Fruit fly (Drosophila melanogaster) whole organism, embryonic: Measurements from ENCODE around the gene CG4020.

Experiments used
- CG1024 ChIP-seq: fragments of 200-800 bp; sonication (Bioruptor generic); IDR thresholded peaks from 2 replicates; pipeline ENCODE4 v1.3.6; 2022; ENCODE audit warnings: missing biosample characterization, missing genetic modification characterization
- CG10267 ChIP-seq: fragments of 200-800 bp; sonication (Bioruptor generic); optimal IDR thresholded peaks from 2 replicates; lab custom pipeline; 2018; ENCODE audit warnings: missing biosample characterization, mild to moderate bottlenecking, missing genetic modification characterization, moderate library complexity
- CG10462 ChIP-seq: fragments of 200-800 bp; sonication (Bioruptor generic); optimal IDR thresholded peaks from 2 replicates; lab custom pipeline; 2016; ENCODE audit warnings: missing biosample characterization, missing genetic modification characterization
- CG12299 ChIP-seq: fragments of 200-800 bp; sonication (Bioruptor generic); optimal IDR thresholded peaks from 2 replicates; lab custom pipeline; 2018; ENCODE audit warnings: missing biosample characterization, mild to moderate bottlenecking, missing genetic modification characterization
- CG14965 ChIP-seq: fragments of 200-800 bp; sonication (Bioruptor generic); optimal IDR thresholded peaks from 2 replicates; lab custom pipeline; 2016; ENCODE audit warnings: missing biosample characterization, missing genetic modification characterization, borderline replicate concordance
- CG16815 ChIP-seq: fragments of 200-800 bp; sonication (Bioruptor generic); optimal IDR thresholded peaks from 3 replicates; lab custom pipeline; 2017; ENCODE audit warnings: missing biosample characterization, mild to moderate bottlenecking, missing genetic modification characterization
- CG18011 ChIP-seq: fragments of 200-800 bp; sonication (Bioruptor generic); optimal IDR thresholded peaks from 2 replicates; lab custom pipeline; 2017; ENCODE audit warnings: missing biosample characterization, missing genetic modification characterization, mild to moderate bottlenecking, moderate library complexity, missing genotype
- CG2202 ChIP-seq: fragments of 200-800 bp; sonication (Bioruptor generic); optimal IDR thresholded peaks from 2 replicates; lab custom pipeline; 2018; ENCODE audit warnings: missing biosample characterization, mild to moderate bottlenecking, missing genetic modification characterization
- CG34422 ChIP-seq: fragments of 200-800 bp; sonication (Bioruptor generic); IDR thresholded peaks from 3 replicates; pipeline ENCODE4 v1.3.6; 2022; ENCODE audit warnings: missing biosample characterization, missing genetic modification characterization
- CG3995 ChIP-seq: fragments of 200-800 bp; sonication (Bioruptor generic); optimal IDR thresholded peaks from 3 replicates; lab custom pipeline; 2016; ENCODE audit warnings: missing biosample characterization, missing genetic modification characterization
- CG4707 ChIP-seq: fragments of 200-800 bp; sonication (Bioruptor generic); optimal IDR thresholded peaks from 2 replicates; lab custom pipeline; 2018; ENCODE audit warnings: missing biosample characterization, mild to moderate bottlenecking, missing genetic modification characterization, moderate library complexity
- CG7839 ChIP-seq: fragments of 200-800 bp; sonication (Bioruptor generic); optimal IDR thresholded peaks from 3 replicates; lab custom pipeline; 2018; ENCODE audit warnings: missing biosample characterization, mild to moderate bottlenecking, missing genetic modification characterization, moderate library complexity
- CG7987 ChIP-seq: fragments of 200-800 bp; sonication (Bioruptor generic); optimal IDR thresholded peaks from 2 replicates; lab custom pipeline; 2018; ENCODE audit warnings: missing biosample characterization, mild to moderate bottlenecking, missing genetic modification characterization, moderate library complexity
- CkIIα-i1 ChIP-seq: fragments of 200-800 bp; sonication (Bioruptor generic); IDR thresholded peaks from 2 replicates; pipeline ENCODE4 v1.3.6; 2022; ENCODE audit warnings: missing biosample characterization, missing genetic modification characterization
- D ChIP-seq, 2 experiments: fragments of 200-800 bp in 1 of 2; fragments of >200 bp in 1 of 2; sonication (Bioruptor generic) in 1 of 2; optimal IDR thresholded peaks; 2 replicates in 1 of 2; 3 replicates in 1 of 2; lab custom pipeline; 2017; ENCODE audit warnings: mild to moderate bottlenecking in 1 of 2, missing biosample characterization in 1 of 2, missing genetic modification characterization in 1 of 2, missing genetic modification reagents in 1 of 2
- Deaf1 ChIP-seq: fragments of 200-800 bp; optimal IDR thresholded peaks from 3 replicates; lab custom pipeline; 2019; ENCODE audit warnings: missing biosample characterization, mild to moderate bottlenecking, missing genetic modification characterization, moderate library complexity
- Dek ChIP-seq: fragments of 200-800 bp; sonication (Bioruptor generic); optimal IDR thresholded peaks from 3 replicates; lab custom pipeline; 2019; ENCODE audit warnings: missing biosample characterization, mild to moderate bottlenecking, missing genetic modification characterization, moderate library complexity
- Dp ChIP-seq: fragments of 200-800 bp; sonication (Bioruptor generic); optimal IDR thresholded peaks from 2 replicates; lab custom pipeline; 2018; ENCODE audit warnings: missing biosample characterization, mild to moderate bottlenecking, missing genetic modification characterization, moderate library complexity
- Dref ChIP-seq: fragments of 200-800 bp; sonication (Bioruptor generic); IDR thresholded peaks from 2 replicates; pipeline ENCODE4 v1.3.6; 2022; ENCODE audit warnings: missing biosample characterization, missing genetic modification characterization
- HHEX ChIP-seq: fragments of 200-800 bp; sonication (Bioruptor generic); optimal IDR thresholded peaks from 3 replicates; lab custom pipeline; 2017; ENCODE audit warnings: missing biosample characterization, mild to moderate bottlenecking, missing genetic modification characterization, missing genetic modification reagents
- Hr3 ChIP-seq: fragments of 200-800 bp; sonication (Bioruptor generic); optimal IDR thresholded peaks from 3 replicates; lab custom pipeline; 2016; ENCODE audit warnings: missing biosample characterization, missing genetic modification characterization
- Hr39 ChIP-seq: fragments of >200 bp; optimal IDR thresholded peaks from 2 replicates; lab custom pipeline; 2017
- MTF-1 ChIP-seq: fragments of 200-800 bp; sonication (Bioruptor generic); optimal IDR thresholded peaks from 2 replicates; lab custom pipeline; 2018; ENCODE audit warnings: missing biosample characterization, mild to moderate bottlenecking, missing genetic modification characterization, borderline replicate concordance
- Pdp1 ChIP-seq, 2 experiments: fragments of 200-800 bp; sonication (Bioruptor generic); optimal IDR thresholded peaks; 3 replicates each; lab custom pipeline; 2016; ENCODE audit warnings: missing biosample characterization in 2 of 2, missing genetic modification characterization in 2 of 2, mild to moderate bottlenecking in 1 of 2, moderate library complexity in 1 of 2
- Sry-β ChIP-seq: fragments of 200-800 bp; sonication (Bioruptor generic); optimal IDR thresholded peaks from 2 replicates; lab custom pipeline; 2018; ENCODE audit warnings: missing biosample characterization, mild to moderate bottlenecking, missing genetic modification characterization, moderate library complexity
- az2 ChIP-seq: fragments of 200-800 bp; sonication (Bioruptor generic); optimal IDR thresholded peaks from 3 replicates; lab custom pipeline; 2016; ENCODE audit warnings: missing biosample characterization, missing genetic modification characterization
- bigmax ChIP-seq: fragments of 200-800 bp; sonication (Bioruptor generic); optimal IDR thresholded peaks from 2 replicates; lab custom pipeline; 2018; ENCODE audit warnings: missing biosample characterization, mild to moderate bottlenecking, missing genetic modification characterization
- bsh ChIP-seq, 2 experiments: fragments of 200-800 bp; sonication (Bioruptor generic); optimal IDR thresholded peaks; 2 replicates each; lab custom pipeline; 2017 to 2018; ENCODE audit warnings: mild to moderate bottlenecking in 2 of 2, missing biosample characterization in 2 of 2, missing genetic modification characterization in 2 of 2, moderate library complexity in 1 of 2
- croc ChIP-seq: fragments of 200-800 bp; sonication (Bioruptor generic); conservative IDR thresholded peaks from 3 replicates; pipeline ENCODE4 v1.3.6; 2022; ENCODE audit warnings: missing biosample characterization, missing genetic modification characterization
- dmrt99B ChIP-seq: fragments of 200-800 bp; sonication (Bioruptor generic); optimal IDR thresholded peaks from 2 replicates; lab custom pipeline; 2018; ENCODE audit warnings: missing biosample characterization, mild to moderate bottlenecking, missing genetic modification characterization, moderate library complexity
- ems ChIP-seq: fragments of 200-800 bp; sonication (Bioruptor generic); optimal IDR thresholded peaks from 3 replicates; lab custom pipeline; 2016; ENCODE audit warnings: missing biosample characterization, missing genetic modification characterization
- fd102C ChIP-seq: fragments of 200-800 bp; sonication (Bioruptor generic); optimal IDR thresholded peaks from 2 replicates; lab custom pipeline; 2018; ENCODE audit warnings: missing biosample characterization, mild to moderate bottlenecking, missing genetic modification characterization, moderate library complexity
- fru ChIP-seq: fragments of >200 bp; optimal IDR thresholded peaks from 2 replicates; lab custom pipeline; 2017
- hb ChIP-seq: fragments of 200-800 bp; sonication (Bioruptor generic); IDR thresholded peaks from 3 replicates; pipeline ENCODE4 v1.3.6; 2022; ENCODE audit warnings: missing biosample characterization, missing genetic modification characterization; ENCODE audit not compliant: partially characterized antibody
- lab ChIP-seq: fragments of 200-800 bp; sonication (Bioruptor generic); optimal IDR thresholded peaks from 3 replicates; lab custom pipeline; 2017; ENCODE audit warnings: missing biosample characterization, missing genetic modification characterization, mild to moderate bottlenecking, moderate library complexity, missing genetic modification reagents
- mld ChIP-seq: fragments of 200-800 bp; sonication (Bioruptor generic); IDR thresholded peaks from 3 replicates; pipeline ENCODE4 v1.3.6; 2022; ENCODE audit warnings: missing biosample characterization, missing genetic modification characterization; ENCODE audit not compliant: partially characterized antibody
- pho ChIP-seq: fragments of 200-800 bp; sonication (Bioruptor generic); optimal IDR thresholded peaks from 2 replicates; lab custom pipeline; 2016; ENCODE audit warnings: missing biosample characterization, missing genetic modification characterization
- pita ChIP-seq: fragments of 200-800 bp; sonication (Bioruptor generic); optimal IDR thresholded peaks from 2 replicates; lab custom pipeline; 2017; ENCODE audit warnings: missing biosample characterization, mild to moderate bottlenecking, missing genetic modification characterization
- psq ChIP-seq: fragments of 200-800 bp; sonication (Bioruptor generic); optimal IDR thresholded peaks from 2 replicates; lab custom pipeline; 2017; ENCODE audit warnings: missing biosample characterization, missing genetic modification characterization
- slbo ChIP-seq: fragments of 200-800 bp; sonication (Bioruptor generic); IDR thresholded peaks from 2 replicates; pipeline ENCODE4 v1.3.6; 2022; ENCODE audit warnings: missing biosample characterization, missing genetic modification characterization
- slou ChIP-seq: fragments of 200-800 bp; sonication (Bioruptor generic); optimal IDR thresholded peaks from 3 replicates; lab custom pipeline; 2016; ENCODE audit warnings: missing biosample characterization, missing genetic modification characterization
- ssp ChIP-seq: fragments of 200-800 bp; sonication (Bioruptor generic); IDR thresholded peaks from 2 replicates; pipeline ENCODE4 v1.3.6; 2022; ENCODE audit warnings: missing biosample characterization, missing genetic modification characterization
- tio ChIP-seq: fragments of 200-800 bp; sonication (Bioruptor generic); optimal IDR thresholded peaks from 2 replicates; lab custom pipeline; 2017; ENCODE audit warnings: missing biosample characterization, missing genetic modification characterization, inconsistent platforms
- toy ChIP-seq: fragments of 200-800 bp; sonication (Bioruptor generic); IDR thresholded peaks from 2 replicates; pipeline ENCODE4 v1.3.6; 2022; ENCODE audit warnings: missing biosample characterization, missing genetic modification characterization
- trem ChIP-seq: fragments of 200-800 bp; optimal IDR thresholded peaks from 3 replicates; lab custom pipeline; 2019; ENCODE audit warnings: missing biosample characterization, mild to moderate bottlenecking, missing genetic modification characterization, moderate library complexity
- z ChIP-seq: fragments of 200-800 bp; sonication (Bioruptor generic); IDR thresholded peaks from 3 replicates; pipeline ENCODE4 v1.3.6; 2022; ENCODE audit warnings: missing biosample characterization, missing genetic modification characterization

CG4020 gene

dm6 chrX:5894529-5895487, 10.7 kb upstream of the CG4020 start (continued):
- no peak for TF ChIP-seq pho (GFP tag; lab: Kevin White, UChicago)
- no peak for TF ChIP-seq Hr39 (lab: Kevin White, UChicago)
- no peak for TF ChIP-seq CG34422 (GFP tag; lab: Robert Waterston, UW)
- TF ChIP-seq MTF-1 (GFP tag; lab: Kevin White, UChicago), result no peak
- TF ChIP-seq CG10462 (GFP tag; lab: Kevin White, UChicago), result no peak
- no peak for TF ChIP-seq CG1024 (GFP tag; lab: Robert Waterston, UW)
- no peak for TF ChIP-seq CG12299 (tag; lab: Kevin White, UChicago)
- no peak for TF ChIP-seq lab (GFP tag; lab: Kevin White, UChicago)
- TF ChIP-seq pita, result no peak
- peak; percentile 45; the same call in 1 of the 2 replicates for TF ChIP-seq slbo (GFP tag; lab: Robert Waterston, UW)
- TF ChIP-seq az2, result no peak
- TF ChIP-seq Dp, result no peak
- TF ChIP-seq fd102C (GFP tag; lab: Kevin White, UChicago), result no peak
- TF ChIP-seq CG16815 (GFP tag; lab: Kevin White, UChicago), result no peak
- 0 out of 3 replicates have a peak, but pooled peaks have one; percentile 30 for TF ChIP-seq z
- no peak for TF ChIP-seq bigmax (GFP tag; lab: Kevin White, UChicago)
- no peak for TF ChIP-seq Dek (tag; lab: Kevin White, UChicago)
- TF ChIP-seq mld (GFP tag; lab: Robert Waterston, UW), result no peak
- TF ChIP-seq CG14965 (GFP tag; lab: Kevin White, UChicago), result no peak
- no peak for TF ChIP-seq tio
- TF ChIP-seq trem, result no peak
- TF ChIP-seq CG18011, result no peak
- peak; percentile 6 for TF ChIP-seq CG10267 (tag; lab: Kevin White, UChicago)
- no peak for TF ChIP-seq croc (GFP tag; lab: Robert Waterston, UW)
- TF ChIP-seq ssp (GFP tag; lab: Robert Waterston, UW), result no peak
- TF ChIP-seq CG4707 (GFP tag; lab: Kevin White, UChicago), result no peak

- TF ChIP-seq HHEX (GFP tag; lab: Kevin White, UChicago), result peak; percentile 81
- TF ChIP-seq Sry-β (GFP tag; lab: Kevin White, UChicago), result peak; percentile 32
- TF ChIP-seq psq (GFP tag; lab: Kevin White, UChicago), result peak; percentile 30
- no peak for TF ChIP-seq fru (lab: Kevin White, UChicago)
- TF ChIP-seq CkIIα-i1, result peak; percentile 44; the same call in 1 of the 2 replicates
- TF ChIP-seq hb (GFP tag; lab: Robert Waterston, UW), result no peak
- peak; percentile 50 for TF ChIP-seq Deaf1 (tag; lab: Kevin White, UChicago)
- TF ChIP-seq CG3995, result peak; percentile 23
- peak; percentile 83 to 89 for TF ChIP-seq Pdp1 (GFP tag; optimal IDR thresholded peaks at IDR 0.05; lab: Kevin White, UChicago)
- peak; percentile 88 for TF ChIP-seq ems (GFP tag; lab: Kevin White, UChicago)
- TF ChIP-seq CG2202 (tag; lab: Kevin White, UChicago), result peak; percentile 76
- TF ChIP-seq D (optimal IDR thresholded peaks at IDR 0.05; lab: Kevin White, UChicago), result no peak
- TF ChIP-seq D (GFP tag; optimal IDR thresholded peaks at IDR 0.05; lab: Kevin White, UChicago), result peak; percentile 92
- no peak for TF ChIP-seq Dref (GFP tag; lab: Robert Waterston, UW)
- TF ChIP-seq CG7839 (tag; lab: Kevin White, UChicago), result peak; percentile 92
- TF ChIP-seq slou, result peak; percentile 62
- peak; percentile 78 for TF ChIP-seq CG10267 (tag; lab: Kevin White, UChicago)
- TF ChIP-seq bsh (GFP tag; optimal IDR thresholded peaks at IDR 0.05; lab: Kevin White, UChicago), result peak; percentile 95 to 98
- no peak for TF ChIP-seq fd102C (GFP tag; lab: Kevin White, UChicago)
- peak; percentile 94 for TF ChIP-seq dmrt99B
- peak; percentile 58 for TF ChIP-seq CG7987
- peak; percentile 79 for TF ChIP-seq toy
- peak; percentile 87 for TF ChIP-seq Hr3
Measured at dm6 chrX:5895821-5896550, 9.6 kb upstream of the CG4020 start.
